Worm (Caenorhabditis elegans) whole organism, young adult: ENCODE measurements around the gene F54E7.9.

ENCODE experiments used
- D2030.7 ChIP-seq: fragments of 200-800 bp; sonication (Bioruptor generic); IDR thresholded peaks from 2 replicates; pipeline ENCODE4 v1.3.6; 2022; ENCODE audit warnings: missing genetic modification reagents, missing genetic modification characterization, missing compliant biosample characterization
- F33H1.4 ChIP-seq: fragments of 200-800 bp; sonication (Bioruptor generic); IDR thresholded peaks from 2 replicates; pipeline ENCODE4 v1.3.6; 2022; ENCODE audit warnings: missing genetic modification reagents, missing genetic modification characterization, missing compliant biosample characterization
- cebp-2 ChIP-seq: fragments of 200-800 bp; sonication (Bioruptor generic); IDR thresholded peaks from 2 replicates; pipeline ENCODE4 v1.3.6; 2022; ENCODE audit warnings: missing genetic modification characterization, missing compliant biosample characterization
- him-1 ChIP-seq: sonication (generic microtip); optimal IDR thresholded peaks from 2 replicates; lab custom pipeline; 2016; ENCODE audit warnings: missing genotype, missing genetic modification reagents, missing genetic modification characterization, missing compliant biosample characterization
- madf-10 ChIP-seq: sonication (generic microtip); optimal IDR thresholded peaks from 2 replicates; lab custom pipeline; 2016; ENCODE audit warnings: mild to moderate bottlenecking, missing genetic modification characterization, missing compliant biosample characterization
- nhr-179 ChIP-seq: sonication (generic microtip); optimal IDR thresholded peaks from 2 replicates; lab custom pipeline; 2016; ENCODE audit warnings: mild to moderate bottlenecking, missing genetic modification characterization, missing compliant biosample characterization
- snpc-1.1 ChIP-seq: sonication (generic microtip); optimal IDR thresholded peaks from 2 replicates; lab custom pipeline; 2017; ENCODE audit warnings: missing genetic modification characterization, mild to moderate bottlenecking, missing compliant biosample characterization, antibody characterized with exemption, moderate library complexity, missing genotype, missing genetic modification reagents; ENCODE audit not compliant: insufficient read depth
- tlf-1 ChIP-seq: fragments of 200-800 bp; sonication (Bioruptor generic); optimal IDR thresholded peaks from 2 replicates; lab custom pipeline; 2018; ENCODE audit warnings: mild to moderate bottlenecking, missing genetic modification characterization, missing compliant biosample characterization
- unc-62 ChIP-seq: fragments of 150-350 bp; optimal IDR thresholded peaks from 2 replicates; lab custom pipeline; 2014; ENCODE audit warnings: missing biosample characterization, missing genetic modification reagents, missing genetic modification characterization
- xnd-1 ChIP-seq: sonication (generic microtip); optimal IDR thresholded peaks from 2 replicates; lab custom pipeline; 2016; ENCODE audit warnings: missing genotype, missing genetic modification reagents, missing genetic modification characterization, missing compliant biosample characterization
- ztf-25 ChIP-seq: fragments of 200-800 bp; sonication (Bioruptor generic); IDR thresholded peaks from 2 replicates; pipeline ENCODE4 v1.3.6; 2022; ENCODE audit warnings: missing genetic modification reagents, missing genetic modification characterization, missing compliant biosample characterization
- ztf-26 ChIP-seq: sonication (generic microtip); optimal IDR thresholded peaks from 2 replicates; lab custom pipeline; 2017; ENCODE audit warnings: missing genetic modification characterization, missing compliant biosample characterization
- ztf-28 ChIP-seq: fragments of 200-800 bp; sonication (Bioruptor generic); IDR thresholded peaks from 2 replicates; pipeline ENCODE4 v1.3.6; 2022; ENCODE audit warnings: missing genetic modification reagents, missing genetic modification characterization, missing compliant biosample characterization

DNA sequence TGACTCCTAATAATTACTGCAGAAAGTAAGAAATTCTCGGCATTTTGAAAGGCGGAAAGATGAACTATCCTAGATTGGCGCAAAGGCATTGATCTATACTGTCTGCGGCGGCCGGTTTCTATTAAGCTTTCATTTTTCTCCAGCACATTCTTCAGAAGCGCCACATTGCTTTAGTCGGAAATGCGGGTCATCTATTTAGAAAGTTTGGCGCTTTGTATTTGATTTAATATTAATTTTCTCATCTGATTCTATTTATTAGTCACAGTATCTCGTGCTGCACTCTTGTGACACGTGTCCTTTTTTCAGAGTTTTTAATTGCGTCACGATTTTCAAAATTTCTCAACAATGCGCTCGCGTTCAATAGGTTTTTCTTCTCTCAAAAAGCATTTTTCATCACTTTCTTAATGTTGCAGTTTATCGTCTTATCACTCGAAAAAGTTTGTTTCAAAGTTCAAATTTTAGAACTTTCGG is 37.3 kb upstream of the F54E7.9 start:
- TF ChIP-seq ztf-26 (tag; lab: Kevin White, UChicago) (no peak), F33H1.4 (GFP tag; lab: Robert Waterston, UW) (no peak), D2030.7 (GFP tag; lab: Robert Waterston, UW) (no peak), nhr-179 (tag; lab: Kevin White, UChicago) (no peak), ztf-28 (no peak), snpc-1.1 (tag; lab: Kevin White, UChicago) (no peak), ztf-25 (GFP tag; lab: Robert Waterston, UW) (no peak), xnd-1 (tag; lab: Kevin White, UChicago) (no peak), cebp-2 (GFP tag; lab: Robert Waterston, UW) (no peak), him-1 (tag; lab: Kevin White, UChicago) (no peak), madf-10 (no peak), tlf-1 (no peak), unc-62 (GFP tag; lab: Kevin White, UChicago) (no peak)
